Worm (Caenorhabditis elegans) whole organism, mixed stage, embryonic: ENCODE data around the gene clec-265.

Source experiments
- M03D4.4 ChIP-seq: sonication (generic microtip); optimal IDR thresholded peaks from 2 replicates; lab custom pipeline; 2017; ENCODE audit warnings: mild to moderate bottlenecking, missing genetic modification characterization, missing compliant biosample characterization
- bed-3 ChIP-seq: fragments of 200-800 bp; sonication (Bioruptor generic); optimal IDR thresholded peaks from 3 replicates; lab custom pipeline; 2018; ENCODE audit warnings: mild to moderate bottlenecking, missing genetic modification characterization, moderate library complexity, missing compliant biosample characterization
- ceh-39 ChIP-seq: fragments of 150-350 bp; optimal IDR thresholded peaks from 2 replicates; lab custom pipeline; 2014; ENCODE audit warnings: missing biosample characterization, missing genetic modification characterization
- ceh-43 ChIP-seq: fragments of 200-800 bp; sonication (Bioruptor generic); optimal IDR thresholded peaks from 2 replicates; lab custom pipeline; 2018; ENCODE audit warnings: mild to moderate bottlenecking, missing genetic modification characterization, moderate library complexity, missing compliant biosample characterization
- ceh-83 ChIP-seq: fragments of 200-800 bp; sonication (Bioruptor generic); optimal IDR thresholded peaks from 2 replicates; lab custom pipeline; 2018; ENCODE audit warnings: mild to moderate bottlenecking, missing genetic modification characterization, missing compliant biosample characterization
- ces-1 ChIP-seq: fragments of 150-350 bp; optimal IDR thresholded peaks from 2 replicates; lab custom pipeline; 2014; ENCODE audit warnings: missing biosample characterization, missing genetic modification reagents, missing genetic modification characterization
- cnd-1 ChIP-seq: fragments of 200-800 bp; sonication (Bioruptor generic); optimal IDR thresholded peaks from 2 replicates; lab custom pipeline; 2018; ENCODE audit warnings: mild to moderate bottlenecking, missing genetic modification characterization, missing compliant biosample characterization
- drap-1 ChIP-seq: fragments of 200-800 bp; sonication (Bioruptor generic); optimal IDR thresholded peaks from 3 replicates; lab custom pipeline; 2018; ENCODE audit warnings: mild to moderate bottlenecking, missing genetic modification characterization, missing compliant biosample characterization
- elt-1 ChIP-seq: sonication (generic microtip); optimal IDR thresholded peaks from 2 replicates; lab custom pipeline; 2017; ENCODE audit warnings: missing genetic modification characterization, mild to moderate bottlenecking, missing compliant biosample characterization, antibody characterized with exemption, moderate library complexity, borderline replicate concordance; ENCODE audit not compliant: insufficient read depth
- elt-3 ChIP-seq: fragments of 150-350 bp; optimal IDR thresholded peaks from 2 replicates; lab custom pipeline; 2014; ENCODE audit warnings: missing biosample characterization, missing genetic modification characterization
- flh-1 ChIP-seq: fragments of 200-800 bp; sonication (Bioruptor generic); optimal IDR thresholded peaks from 2 replicates; lab custom pipeline; 2018; ENCODE audit warnings: mild to moderate bottlenecking, missing genetic modification characterization, moderate library complexity, missing compliant biosample characterization
- hlh-1 ChIP-seq: fragments of 150-350 bp; optimal IDR thresholded peaks from 2 replicates; lab custom pipeline; 2014; ENCODE audit warnings: missing biosample characterization, missing genetic modification reagents, missing genetic modification characterization
- lin-32 ChIP-seq: fragments of 200-800 bp; sonication (Bioruptor generic); optimal IDR thresholded peaks from 2 replicates; lab custom pipeline; 2018; ENCODE audit warnings: mild to moderate bottlenecking, missing genetic modification characterization, missing compliant biosample characterization
- lsy-2 ChIP-seq: fragments of 150-350 bp; optimal IDR thresholded peaks from 2 replicates; lab custom pipeline; 2014; ENCODE audit warnings: missing biosample characterization, missing genetic modification characterization
- mab-5 ChIP-seq: fragments of 150-350 bp; optimal IDR thresholded peaks from 2 replicates; lab custom pipeline; 2014; ENCODE audit warnings: missing biosample characterization, missing genetic modification characterization
- mls-2 ChIP-seq: sonication (generic microtip); optimal IDR thresholded peaks from 2 replicates; lab custom pipeline; 2016; ENCODE audit warnings: mild to moderate bottlenecking, missing genetic modification characterization, moderate library complexity, missing compliant biosample characterization
- nhr-12 ChIP-seq: fragments of 150-350 bp; optimal IDR thresholded peaks from 2 replicates; lab custom pipeline; 2014; ENCODE audit warnings: missing biosample characterization, missing genetic modification characterization
- nhr-2 ChIP-seq: fragments of 150-350 bp; optimal IDR thresholded peaks from 2 replicates; lab custom pipeline; 2014; ENCODE audit warnings: missing biosample characterization, missing genetic modification characterization
- nhr-237 ChIP-seq: fragments of 150-350 bp; optimal IDR thresholded peaks from 2 replicates; lab custom pipeline; 2014; ENCODE audit warnings: missing biosample characterization, missing genetic modification characterization
- nhr-76 ChIP-seq: sonication (generic microtip); optimal IDR thresholded peaks from 2 replicates; lab custom pipeline; 2017; ENCODE audit warnings: missing biosample characterization, missing genetic modification characterization
- pha-4 ChIP-seq: fragments of 150-350 bp; optimal IDR thresholded peaks from 2 replicates; lab custom pipeline; 2018; ENCODE audit warnings: missing biosample characterization, missing genetic modification reagents, missing genetic modification characterization
- sptf-1 ChIP-seq: sonication (generic microtip); optimal IDR thresholded peaks from 2 replicates; lab custom pipeline; 2017; ENCODE audit warnings: mild to moderate bottlenecking, missing genetic modification characterization, moderate library complexity, missing compliant biosample characterization
- tbx-8 ChIP-seq: fragments of 200-800 bp; sonication (Bioruptor generic); optimal IDR thresholded peaks from 2 replicates; lab custom pipeline; 2018; ENCODE audit warnings: mild to moderate bottlenecking, missing genetic modification characterization, moderate library complexity, missing compliant biosample characterization
- unc-39 ChIP-seq: fragments of 150-350 bp; optimal IDR thresholded peaks from 2 replicates; lab custom pipeline; 2014; ENCODE audit warnings: missing biosample characterization, missing genetic modification characterization
- unc-62 ChIP-seq: fragments of 150-350 bp; optimal IDR thresholded peaks from 2 replicates; lab custom pipeline; 2014; ENCODE audit warnings: missing biosample characterization, missing genetic modification reagents, missing genetic modification characterization
- zip-8 ChIP-seq: fragments of 150-350 bp; optimal IDR thresholded peaks from 2 replicates; lab custom pipeline; 2014; ENCODE audit warnings: missing biosample characterization, missing genetic modification characterization
- ztf-11 ChIP-seq: fragments of 150-350 bp; optimal IDR thresholded peaks from 2 replicates; lab custom pipeline; 2014; ENCODE audit warnings: missing biosample characterization, missing genetic modification characterization

The clec-265 gene

DNA sequence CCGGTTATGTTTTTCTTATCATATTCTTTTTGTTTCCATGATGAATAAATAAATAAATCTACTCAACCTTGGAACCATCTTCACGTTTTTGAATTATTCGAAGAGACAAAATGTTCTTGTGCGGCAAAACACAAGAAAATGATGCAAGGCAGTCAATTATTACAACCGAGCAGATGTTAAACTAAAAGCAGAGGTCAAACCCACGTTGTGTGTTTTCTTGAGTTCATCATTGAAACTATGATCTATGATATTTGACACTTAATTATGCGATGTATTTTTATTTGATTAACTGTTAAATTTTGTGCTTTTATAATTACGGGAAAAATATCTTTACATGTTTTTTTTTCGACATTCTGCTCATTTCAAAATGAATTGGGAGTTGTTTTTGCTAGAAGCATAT, 10.1 kb upstream of the clec-265 start:
- peak; percentile 3 for TF ChIP-seq hlh-1 (tag; lab: Kevin White, UChicago)
- TF ChIP-seq mls-2 (tag; lab: Kevin White, UChicago), result no peak
- TF ChIP-seq, all 35 proteins: peak for 1

DNA sequence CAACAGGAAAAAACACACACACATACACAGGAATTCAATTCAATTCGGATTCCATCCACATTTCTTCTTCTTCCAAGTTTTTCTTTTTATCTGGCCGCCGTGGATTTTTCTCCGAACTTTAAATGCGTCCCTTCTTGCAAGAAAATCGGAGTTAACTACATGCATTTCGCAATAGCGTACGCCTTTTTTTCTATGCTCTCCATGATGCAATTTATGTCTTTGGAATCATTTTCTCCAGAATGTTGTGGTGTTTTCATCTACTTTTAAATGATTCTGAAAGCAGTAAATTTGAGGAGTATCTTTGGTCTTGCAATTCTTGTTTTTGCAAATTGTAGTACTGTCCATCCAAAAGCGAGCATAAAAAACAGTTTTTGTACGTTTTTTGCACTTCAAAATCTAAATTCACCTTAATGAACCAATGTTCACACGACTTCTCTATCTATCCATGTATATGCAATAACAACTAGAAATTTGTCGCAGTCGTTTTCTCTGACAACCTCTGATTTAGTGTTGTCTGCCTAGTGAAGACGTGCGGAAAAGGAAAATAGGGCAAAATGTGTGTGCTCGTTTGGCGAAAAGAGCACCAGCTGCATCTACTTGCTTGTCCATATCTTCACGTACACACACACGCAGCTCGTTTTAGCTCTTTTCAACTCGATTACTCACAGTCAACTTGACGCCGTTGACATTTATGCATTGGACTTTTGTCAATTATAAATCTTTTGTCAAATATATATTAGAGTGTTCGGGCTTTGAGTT, 9.1 kb upstream of the clec-265 start:
- no peak for TF ChIP-seq nhr-12
- peak; percentile 47 for TF ChIP-seq ces-1

DNA sequence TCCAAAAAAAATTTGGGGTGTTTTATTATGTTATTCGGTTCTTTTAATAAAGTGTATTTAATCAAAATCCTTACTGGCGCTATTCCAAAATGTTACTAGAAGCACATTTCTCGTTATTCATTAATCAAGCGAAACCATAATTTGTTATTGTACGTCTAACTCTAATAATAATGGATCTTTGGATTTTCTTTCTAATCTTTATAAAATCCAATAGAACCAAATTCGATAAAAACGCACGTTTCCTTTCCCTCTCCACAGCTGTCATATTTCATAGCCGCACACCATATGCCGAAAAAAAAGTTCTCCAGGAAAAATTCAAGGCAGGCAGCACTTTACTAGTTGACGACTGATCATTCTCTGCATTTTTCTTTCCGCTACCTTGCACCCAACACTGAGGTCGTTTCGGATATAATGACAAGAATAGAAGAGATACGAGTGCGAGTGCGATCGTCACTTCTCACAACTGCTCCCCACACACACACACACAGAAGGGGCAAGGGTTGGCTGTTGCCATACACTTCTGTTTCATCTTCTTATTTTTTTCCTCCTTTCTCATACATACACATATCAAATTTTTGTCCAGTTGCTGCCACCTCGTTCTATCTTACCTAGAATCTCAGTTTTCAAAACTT, 7.9 kb upstream of the clec-265 start:
- TF ChIP-seq nhr-2, result no peak
- TF ChIP-seq ceh-43, result no peak
- peak; percentile 64 for TF ChIP-seq ces-1
- TF ChIP-seq hlh-1 (tag; lab: Kevin White, UChicago), result peak; percentile 78

DNA sequence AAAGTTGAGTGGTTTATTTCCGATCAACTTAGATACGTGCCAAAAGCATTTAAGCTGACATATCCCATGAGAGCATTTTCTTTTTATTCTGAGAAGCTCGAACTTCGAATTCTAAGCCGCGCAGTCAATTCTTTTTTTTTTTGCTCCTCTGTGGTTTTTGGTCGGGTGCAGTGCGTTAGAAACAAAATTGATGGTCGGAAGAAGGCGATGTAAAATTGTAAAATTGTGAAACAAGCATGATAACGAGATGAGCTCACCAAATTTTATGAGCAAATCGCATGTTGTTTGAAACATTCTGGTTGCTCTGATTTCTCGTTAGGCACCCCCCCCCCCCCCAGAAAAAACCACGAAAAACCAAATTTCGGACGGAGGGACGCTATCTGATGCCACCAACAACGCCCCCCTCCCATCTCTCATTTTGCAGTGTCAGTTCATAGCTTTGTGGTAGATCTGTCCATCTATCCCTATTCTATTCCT, 6.9 kb upstream of the clec-265 start, which contains the start of gene aqp-7:
aqp-7 (plus strand) TSS at position 427 of the 477 bp plus-strand sequence.
- no peak for TF ChIP-seq ceh-43
- TF ChIP-seq elt-3 (tag; lab: Kevin White, UChicago), result no peak
- TF ChIP-seq ces-1, result peak; percentile 32

DNA sequence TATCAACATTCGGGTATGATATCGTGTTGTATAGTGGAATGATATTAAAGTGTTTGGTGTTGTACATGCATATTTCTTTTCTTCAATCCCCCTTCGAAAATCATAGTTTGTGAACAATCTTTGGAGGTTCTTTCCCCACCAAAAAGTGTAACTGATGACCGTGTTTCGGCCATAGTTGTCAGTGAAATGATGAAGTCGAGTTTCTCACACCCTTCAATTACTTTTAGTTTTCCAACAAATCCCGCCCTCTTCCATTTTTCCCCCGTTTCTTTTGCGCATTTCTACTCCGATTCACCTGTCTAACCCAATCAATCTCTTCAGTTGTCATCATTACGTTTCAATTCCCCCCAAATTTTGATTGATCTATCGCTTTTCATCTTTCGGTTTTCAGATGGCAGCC, 6.4 kb upstream of the clec-265 start:
- TF ChIP-seq zip-8 (tag; lab: Kevin White, UChicago) (no peak), nhr-237 (tag; lab: Kevin White, UChicago) (no peak), lsy-2 (no peak), unc-62 (GFP tag; lab: Kevin White, UChicago) (peak; percentile 41)

DNA sequence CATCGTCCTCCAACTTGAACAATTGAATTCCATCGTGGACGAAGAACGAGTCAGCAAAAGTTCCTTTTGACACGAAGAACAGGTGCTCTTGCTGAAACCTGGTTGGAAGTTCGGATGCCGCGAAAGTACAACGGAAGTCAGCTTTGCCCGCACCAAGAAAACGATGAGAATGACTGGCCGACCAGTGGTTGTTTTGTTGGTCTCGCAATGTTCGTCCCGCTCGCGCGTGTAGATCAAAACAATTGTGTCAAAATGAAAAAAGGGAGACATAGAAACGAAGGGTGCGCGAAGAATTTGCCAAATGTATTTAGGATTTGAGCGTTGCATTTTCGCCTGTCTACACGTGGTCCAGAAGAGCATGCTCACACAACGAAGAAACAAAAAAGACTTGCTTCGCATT, 2.6 kb upstream of the clec-265 start, which contains the start of gene M02F4.1:
M02F4.1 (minus strand) TSS at position 101 of the 400 bp plus-strand sequence.
- TF ChIP-seq pha-4 (tag; lab: Kevin White, UChicago) (no peak), nhr-76 (tag; lab: Kevin White, UChicago) (no peak), nhr-12 (no peak), elt-1 (tag; lab: Kevin White, UChicago) (no peak), mab-5 (no peak), sptf-1 (tag; lab: Kevin White, UChicago) (no peak), ces-1 (no peak), lin-32 (no peak), hlh-1 (tag; lab: Kevin White, UChicago) (no peak), tbx-8 (no peak), ceh-39 (tag; lab: Kevin White, UChicago) (no peak), bed-3 (GFP tag; lab: Kevin White, UChicago) (no peak), drap-1 (GFP tag; lab: Kevin White, UChicago) (no peak), unc-39 (tag; lab: Kevin White, UChicago) (no peak), M03D4.4 (tag; lab: Kevin White, UChicago) (no peak), ztf-11 (tag; lab: Kevin White, UChicago) (no peak)

DNA sequence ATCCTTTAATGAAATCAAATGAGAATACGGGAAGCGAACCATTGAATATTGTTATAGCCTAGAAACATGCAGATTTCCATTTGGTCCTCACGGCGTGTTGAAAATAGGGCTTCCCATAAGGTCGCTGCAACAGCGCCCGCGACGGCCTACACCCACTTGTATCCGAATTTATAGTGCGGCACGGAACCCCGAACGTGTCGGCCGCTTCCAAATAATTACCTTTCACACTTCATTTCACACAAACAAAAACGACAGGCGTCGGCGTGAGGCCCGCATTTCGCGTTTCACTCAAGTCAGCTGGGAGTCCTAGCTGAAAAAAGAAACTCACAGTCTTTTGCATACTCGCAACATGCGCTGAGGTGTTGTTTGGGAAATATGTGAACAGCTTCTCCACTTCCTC, 1.9 kb downstream of the clec-265 start:
- TF ChIP-seq nhr-12 (no peak), flh-1 (GFP tag; lab: Kevin White, UChicago) (no peak), ceh-39 (tag; lab: Kevin White, UChicago) (no peak), drap-1 (GFP tag; lab: Kevin White, UChicago) (no peak), lin-32 (no peak), cnd-1 (tag; lab: Kevin White, UChicago) (no peak), mls-2 (tag; lab: Kevin White, UChicago) (no peak), ceh-43 (no peak), lsy-2 (no peak), ceh-83 (no peak), ztf-11 (tag; lab: Kevin White, UChicago) (no peak), zip-8 (tag; lab: Kevin White, UChicago) (no peak), nhr-76 (tag; lab: Kevin White, UChicago) (no peak), nhr-237 (tag; lab: Kevin White, UChicago) (no peak)
